Worm (Caenorhabditis elegans) whole organism, L2 larva: Measurements from ENCODE around the gene hpo-10.

Source experiments
- R02D3.7 ChIP-seq: fragments of 150-350 bp; optimal IDR thresholded peaks from 2 replicates; lab custom pipeline; 2014; ENCODE audit warnings: missing biosample characterization, missing genetic modification characterization
- Y55F3AM.14 ChIP-seq: fragments of 200-800 bp; sonication (Bioruptor generic); optimal IDR thresholded peaks from 2 replicates; lab custom pipeline; 2018; ENCODE audit warnings: mild to moderate bottlenecking, missing genetic modification characterization, missing compliant biosample characterization
- ZK546.5 ChIP-seq: sonication (generic microtip); optimal IDR thresholded peaks from 2 replicates; lab custom pipeline; 2017; ENCODE audit warnings: missing biosample characterization, missing genetic modification characterization
- alr-1 ChIP-seq: fragments of 150-350 bp; optimal IDR thresholded peaks from 2 replicates; lab custom pipeline; 2014; ENCODE audit warnings: missing biosample characterization, missing genetic modification characterization
- aly-2 ChIP-seq: fragments of 150-350 bp; optimal IDR thresholded peaks from 2 replicates; lab custom pipeline; 2014; ENCODE audit warnings: missing biosample characterization, missing genetic modification characterization
- ama-1 ChIP-seq: fragments of 150-350 bp; optimal IDR thresholded peaks from 2 replicates; lab custom pipeline; 2018; ENCODE audit warnings: inconsistent platforms
- blmp-1 ChIP-seq: sonication (generic microtip); optimal IDR thresholded peaks from 2 replicates; lab custom pipeline; 2017; ENCODE audit warnings: missing genetic modification characterization, mild to moderate bottlenecking, missing compliant biosample characterization, antibody characterized with exemption, moderate library complexity; ENCODE audit not compliant: insufficient read depth
- ceh-16 ChIP-seq: fragments of 150-350 bp; optimal IDR thresholded peaks from 2 replicates; lab custom pipeline; 2014; ENCODE audit warnings: missing biosample characterization, missing genetic modification characterization
- crh-2 ChIP-seq: sonication (generic microtip); optimal IDR thresholded peaks from 2 replicates; lab custom pipeline; 2017; ENCODE audit warnings: missing biosample characterization, missing genetic modification characterization
- egl-27 ChIP-seq: sonication (generic microtip); optimal IDR thresholded peaks from 3 replicates; lab custom pipeline; 2017; ENCODE audit warnings: missing biosample characterization, missing genetic modification reagents, missing genetic modification characterization
- elt-1 ChIP-seq: fragments of 150-350 bp; optimal IDR thresholded peaks from 2 replicates; lab custom pipeline; 2014; ENCODE audit warnings: missing biosample characterization, missing genetic modification characterization
- elt-3 ChIP-seq: sonication (generic microtip); optimal IDR thresholded peaks from 2 replicates; lab custom pipeline; 2017; ENCODE audit warnings: missing biosample characterization, missing genetic modification characterization
- fos-1 ChIP-seq: fragments of 150-350 bp; optimal IDR thresholded peaks from 2 replicates; lab custom pipeline; 2014; ENCODE audit warnings: missing biosample characterization, missing genetic modification characterization
- gmeb-1 ChIP-seq: fragments of 150-350 bp; optimal IDR thresholded peaks from 2 replicates; lab custom pipeline; 2014; ENCODE audit warnings: missing biosample characterization, missing genetic modification characterization
- lin-11 ChIP-seq: fragments of 150-350 bp; sonication (generic microtip); optimal IDR thresholded peaks from 2 replicates; lab custom pipeline; 2014; ENCODE audit warnings: missing biosample characterization, missing genetic modification characterization, inconsistent platforms, mixed read lengths
- lin-13 ChIP-seq: fragments of 150-350 bp; optimal IDR thresholded peaks from 2 replicates; lab custom pipeline; 2014; ENCODE audit warnings: missing biosample characterization, missing genetic modification reagents, missing genetic modification characterization
- lin-39 ChIP-seq: fragments of 150-350 bp; optimal IDR thresholded peaks from 2 replicates; lab custom pipeline; 2014; ENCODE audit warnings: missing biosample characterization, missing genetic modification reagents, missing genetic modification characterization
- lsy-2 ChIP-seq, 2 experiments: fragments of 150-350 bp in 1 of 2; sonication (generic microtip) in 1 of 2; optimal IDR thresholded peaks; 2 replicates each; lab custom pipeline; 2014 to 2017; ENCODE audit warnings: missing biosample characterization in 2 of 2, missing genetic modification characterization in 2 of 2
- mab-5 ChIP-seq: fragments of 150-350 bp; optimal IDR thresholded peaks from 2 replicates; lab custom pipeline; 2014; ENCODE audit warnings: missing biosample characterization, missing genetic modification characterization
- mbf-1 ChIP-seq: sonication (generic microtip); optimal IDR thresholded peaks from 2 replicates; lab custom pipeline; 2017; ENCODE audit warnings: missing biosample characterization, missing genetic modification characterization
- mdl-1 ChIP-seq, 2 experiments: fragments of 150-350 bp in 1 of 2; sonication (generic microtip) in 1 of 2; optimal IDR thresholded peaks; 2 replicates each; lab custom pipeline; 2017; ENCODE audit warnings: missing biosample characterization in 2 of 2, missing genetic modification characterization in 2 of 2
- nhr-10 ChIP-seq: sonication (generic microtip); optimal IDR thresholded peaks from 2 replicates; lab custom pipeline; 2017; ENCODE audit warnings: missing biosample characterization, missing genetic modification characterization
- nhr-11 ChIP-seq: fragments of 150-350 bp; optimal IDR thresholded peaks from 2 replicates; lab custom pipeline; 2014; ENCODE audit warnings: missing biosample characterization, missing genetic modification characterization
- nhr-12 ChIP-seq: fragments of 150-350 bp; optimal IDR thresholded peaks from 2 replicates; lab custom pipeline; 2014; ENCODE audit warnings: missing biosample characterization, missing genetic modification characterization
- nhr-129 ChIP-seq: fragments of 150-350 bp; optimal IDR thresholded peaks from 2 replicates; lab custom pipeline; 2014; ENCODE audit warnings: missing biosample characterization, missing genetic modification characterization
- nhr-21 ChIP-seq: fragments of 150-350 bp; optimal IDR thresholded peaks from 2 replicates; lab custom pipeline; 2014; ENCODE audit warnings: missing biosample characterization, missing genetic modification characterization
- nhr-23 ChIP-seq: fragments of 150-350 bp; optimal IDR thresholded peaks from 2 replicates; lab custom pipeline; 2014; ENCODE audit warnings: missing biosample characterization, missing genetic modification reagents, missing genetic modification characterization
- nhr-237 ChIP-seq: fragments of 150-350 bp; optimal IDR thresholded peaks from 2 replicates; lab custom pipeline; 2014; ENCODE audit warnings: missing biosample characterization, missing genetic modification characterization
- nhr-25 ChIP-seq: fragments of 150-350 bp; sonication (generic microtip); optimal IDR thresholded peaks from 3 replicates; lab custom pipeline; 2014; ENCODE audit warnings: missing biosample characterization, missing genetic modification characterization
- nhr-6 ChIP-seq: fragments of 150-350 bp; optimal IDR thresholded peaks from 2 replicates; lab custom pipeline; 2014; ENCODE audit warnings: missing biosample characterization, missing genetic modification characterization
- peb-1 ChIP-seq: fragments of 150-350 bp; optimal IDR thresholded peaks from 2 replicates; lab custom pipeline; 2014; ENCODE audit warnings: missing biosample characterization, missing genetic modification characterization
- sem-4 ChIP-seq: fragments of 150-350 bp; optimal IDR thresholded peaks from 2 replicates; lab custom pipeline; 2014; ENCODE audit warnings: missing biosample characterization, missing genetic modification reagents, missing genetic modification characterization
- skn-1 ChIP-seq: sonication (generic microtip); optimal IDR thresholded peaks from 2 replicates; lab custom pipeline; 2017; ENCODE audit warnings: missing biosample characterization, missing genetic modification characterization
- sma-3 ChIP-seq: sonication (generic microtip); optimal IDR thresholded peaks from 2 replicates; lab custom pipeline; 2016; ENCODE audit warnings: missing genetic modification reagents, missing genetic modification characterization, missing compliant biosample characterization
- sma-9 ChIP-seq, 2 experiments: fragments of 150-350 bp in 1 of 2; sonication (generic microtip) in 1 of 2; optimal IDR thresholded peaks; 2 replicates each; lab custom pipeline; 2014 to 2016; ENCODE audit warnings: missing genetic modification characterization in 2 of 2, mild to moderate bottlenecking in 1 of 2, missing biosample characterization in 1 of 2, missing compliant biosample characterization in 1 of 2, missing genetic modification reagents in 1 of 2, moderate library complexity in 1 of 2
- snpc-4 ChIP-seq: fragments of 150-350 bp; optimal IDR thresholded peaks from 2 replicates; lab custom pipeline; 2014; ENCODE audit warnings: missing biosample characterization, missing genetic modification characterization
- unc-39 ChIP-seq: fragments of 150-350 bp; optimal IDR thresholded peaks from 2 replicates; lab custom pipeline; 2014; ENCODE audit warnings: missing biosample characterization, missing genetic modification characterization
- unc-62 ChIP-seq: fragments of 150-350 bp; optimal IDR thresholded peaks from 2 replicates; lab custom pipeline; 2014; ENCODE audit warnings: missing biosample characterization, missing genetic modification reagents, missing genetic modification characterization
- zag-1 ChIP-seq: fragments of 150-350 bp; optimal IDR thresholded peaks from 2 replicates; lab custom pipeline; 2014; ENCODE audit warnings: missing biosample characterization, missing genetic modification characterization
- ztf-1 ChIP-seq: fragments of 200-800 bp; sonication (Bioruptor generic); conservative IDR thresholded peaks from 2 replicates; pipeline ENCODE4 v1.3.6; 2022; ENCODE audit warnings: missing genetic modification characterization, missing compliant biosample characterization
- ztf-11 ChIP-seq: sonication (generic microtip); optimal IDR thresholded peaks from 2 replicates; lab custom pipeline; 2017; ENCODE audit warnings: missing biosample characterization, missing genetic modification characterization
- ztf-4 ChIP-seq: fragments of 150-350 bp; optimal IDR thresholded peaks from 2 replicates; lab custom pipeline; 2014; ENCODE audit warnings: missing biosample characterization, missing genetic modification characterization

The hpo-10 gene

ce11 chrIII:5919799-5920387, 40.6 kb downstream of the hpo-10 start, which contains the start of the genes tdo-2 and C28H8.2 (continued):
- TF ChIP-seq nhr-6 (tag; lab: Kevin White, UChicago) (peak; percentile 37), sem-4 (tag; lab: Kevin White, UChicago) (no peak), ztf-4 (tag; lab: Kevin White, UChicago) (peak; percentile 28), ztf-11 (tag; lab: Kevin White, UChicago) (no peak), lsy-2 (tag; optimal IDR thresholded peaks at IDR 0.05; lab: Kevin White, UChicago) (peak in 1 of 2 experiments; percentile 55), nhr-11 (tag; lab: Kevin White, UChicago) (no peak), ceh-16 (tag; lab: Kevin White, UChicago) (no peak), lin-39 (tag; lab: Kevin White, UChicago) (no peak), nhr-10 (no peak), R02D3.7 (tag; lab: Kevin White, UChicago) (no peak), gmeb-1 (tag; lab: Kevin White, UChicago) (peak; percentile 55), sma-9 (GFP tag; optimal IDR thresholded peaks at IDR 0.05; lab: Kevin White, UChicago) (peak; percentile 90), sma-9 (tag; optimal IDR thresholded peaks at IDR 0.05; lab: Kevin White, UChicago) (no peak), snpc-4 (tag; lab: Kevin White, UChicago) (no peak), nhr-21 (tag; lab: Kevin White, UChicago) (peak; percentile 92), blmp-1 (tag; lab: Kevin White, UChicago) (peak; percentile 80)

ce11 chrIII:5921067-5921678, 41.9 kb downstream of the hpo-10 start:
- peak; percentile 25 for TF ChIP-seq fos-1 (tag; lab: Kevin White, UChicago)
- peak; percentile 38 for TF ChIP-seq crh-2 (tag; lab: Kevin White, UChicago)
- peak in 1 of 2 experiments; percentile 45 for TF ChIP-seq mdl-1 (tag; optimal IDR thresholded peaks at IDR 0.05; lab: Kevin White, UChicago)
- TF ChIP-seq gmeb-1 (tag; lab: Kevin White, UChicago), result peak; percentile 41
- TF ChIP-seq nhr-21 (tag; lab: Kevin White, UChicago), result peak; percentile 92
- TF ChIP-seq nhr-129, result peak; percentile 21
- no peak for TF ChIP-seq ztf-11 (tag; lab: Kevin White, UChicago)
- peak; percentile 72 for TF ChIP-seq sma-3
- no peak for TF ChIP-seq sem-4 (tag; lab: Kevin White, UChicago)
- TF ChIP-seq nhr-10, result no peak
- TF ChIP-seq sma-9 (GFP tag; optimal IDR thresholded peaks at IDR 0.05; lab: Kevin White, UChicago), result peak; percentile 84
- no peak for TF ChIP-seq sma-9 (tag; optimal IDR thresholded peaks at IDR 0.05; lab: Kevin White, UChicago)
- peak in 1 of 2 experiments; percentile 33 for TF ChIP-seq lsy-2 (tag; optimal IDR thresholded peaks at IDR 0.05; lab: Kevin White, UChicago)
- TF ChIP-seq nhr-25 (tag; lab: Kevin White, UChicago), result peak; percentile 71
- peak; percentile 66 for TF ChIP-seq blmp-1 (tag; lab: Kevin White, UChicago)

- TF ChIP-seq mdl-1 (tag; optimal IDR thresholded peaks at IDR 0.05; lab: Kevin White, UChicago) (no peak), lin-39 (tag; lab: Kevin White, UChicago) (no peak), nhr-11 (tag; lab: Kevin White, UChicago) (no peak), ama-1 (lab: Kevin White, UChicago) (no peak), ZK546.5 (tag; lab: Kevin White, UChicago) (no peak), lin-11 (tag; lab: Kevin White, UChicago) (no peak), aly-2 (tag; lab: Kevin White, UChicago) (no peak), nhr-21 (tag; lab: Kevin White, UChicago) (peak; percentile 49), elt-1 (tag; lab: Kevin White, UChicago) (no peak), blmp-1 (tag; lab: Kevin White, UChicago) (peak; percentile 33), nhr-25 (tag; lab: Kevin White, UChicago) (peak; percentile 83), nhr-12 (no peak), mbf-1 (tag; lab: Kevin White, UChicago) (no peak), sma-9 (GFP tag; optimal IDR thresholded peaks at IDR 0.05; lab: Kevin White, UChicago) (peak; percentile 73), sma-9 (tag; optimal IDR thresholded peaks at IDR 0.05; lab: Kevin White, UChicago) (no peak), zag-1 (tag; lab: Kevin White, UChicago) (no peak), nhr-237 (tag; lab: Kevin White, UChicago) (no peak), sem-4 (tag; lab: Kevin White, UChicago) (no peak), nhr-23 (no peak), ztf-1 (GFP tag; lab: Robert Waterston, UW) (no peak), nhr-10 (no peak), Y55F3AM.14 (GFP tag; lab: Kevin White, UChicago) (no peak), elt-3 (no peak), fos-1 (tag; lab: Kevin White, UChicago) (no peak), ztf-11 (tag; lab: Kevin White, UChicago) (no peak), snpc-4 (tag; lab: Kevin White, UChicago) (no peak), egl-27 (peak; percentile 6), skn-1 (tag; lab: Kevin White, UChicago) (no peak), sma-3 (peak; percentile 59), ztf-4 (tag; lab: Kevin White, UChicago) (no peak), mab-5 (no peak), nhr-129 (peak; percentile 3), ceh-16 (tag; lab: Kevin White, UChicago) (no peak), lin-13 (GFP tag; lab: Kevin White, UChicago) (no peak), crh-2 (tag; lab: Kevin White, UChicago) (peak; percentile 25), gmeb-1 (tag; lab: Kevin White, UChicago) (peak; percentile 25), lsy-2 (tag; optimal IDR thresholded peaks at IDR 0.05; lab: Kevin White, UChicago) (no peak), unc-62 (GFP tag; lab: Kevin White, UChicago) (no peak), unc-39 (no peak), alr-1 (tag; lab: Kevin White, UChicago) (no peak), peb-1 (tag; lab: Kevin White, UChicago) (no peak)
These were observed 42.9 kb downstream of the hpo-10 start for ce11 chrIII:5922236-5922635.
